Worm (Caenorhabditis elegans): ENCODE results near the gene rps-13.

DNA sequence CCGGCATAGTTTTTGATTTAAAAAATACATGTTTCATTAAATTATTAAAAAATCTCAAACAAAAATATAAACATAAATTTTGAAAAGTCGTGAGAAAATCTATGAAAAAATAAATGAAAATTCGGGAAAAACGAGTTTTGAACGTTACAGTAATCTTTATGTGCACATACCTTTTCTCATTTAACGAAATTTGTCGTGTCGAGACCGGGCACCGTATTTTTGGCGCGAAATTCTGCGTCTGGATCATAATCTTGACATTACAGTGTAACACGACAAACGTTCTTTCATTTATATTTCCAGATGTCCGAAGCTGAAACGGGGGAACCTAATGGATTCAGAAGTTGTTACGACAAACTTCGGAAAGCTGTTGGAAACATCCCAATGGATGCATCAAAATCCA, 14.7 kb upstream of the rps-13 start, which contains the start of gene C16A3.2:
- TF ChIP-seq him-1 (tag; optimal IDR thresholded peaks at IDR 0.05), result no peak
- TF ChIP-seq W03F9.2 (tag; optimal IDR thresholded peaks at IDR 0.05), result no peak
- TF ChIP-seq dao-5 (tag; optimal IDR thresholded peaks at IDR 0.05), result no peak

Data from whole organism, L4/young adult.